Worm (Caenorhabditis elegans): ENCODE results near the gene K07F5.22.

K07F5.22 gene

ce11 chrIV:9857952-9858488 lies 6.9 kb upstream of the K07F5.22 start, which contains the start of gene npp-1 (continued):
- TF ChIP-seq Y53G8AR.9 (GFP tag; conservative IDR thresholded peaks at IDR 0.05) = no peak
- TF ChIP-seq sdz-38 (tag; optimal IDR thresholded peaks at IDR 0.05) = no peak
- no peak for TF ChIP-seq egrh-3 (GFP tag; IDR thresholded peaks at IDR 0.05)
- TF ChIP-seq F37B4.10 (GFP tag; IDR thresholded peaks at IDR 0.05) = no peak
- no peak for TF ChIP-seq efl-1 (GFP tag; optimal IDR thresholded peaks at IDR 0.05)
- TF ChIP-seq bed-1 (GFP tag; IDR thresholded peaks at IDR 0.05) = no peak
- peak; percentile 9 for TF ChIP-seq ceh-27 (GFP tag; optimal IDR thresholded peaks at IDR 0.05)

ce11 chrIV:9858970-9859369 lies 5.9 kb upstream of the K07F5.22 start:
- no peak for TF ChIP-seq F22D6.2 (tag; optimal IDR thresholded peaks at IDR 0.05)
- peak; percentile 77 for TF ChIP-seq madf-6 (GFP tag; IDR thresholded peaks at IDR 0.05)
- no peak for TF ChIP-seq ztf-3 (GFP tag; optimal IDR thresholded peaks at IDR 0.05)
- no peak for TF ChIP-seq lsy-27 (tag; optimal IDR thresholded peaks at IDR 0.05; ENCODE audit: borderline replicate concordance, insufficient read depth)
- no peak for TF ChIP-seq C06A6.2 (GFP tag; conservative IDR thresholded peaks at IDR 0.05)
- TF ChIP-seq sea-2 (GFP tag; IDR thresholded peaks at IDR 0.05) = no peak
- no peak for TF ChIP-seq ceh-40 (GFP tag; IDR thresholded peaks at IDR 0.05)
- TF ChIP-seq lir-1 (GFP tag; conservative IDR thresholded peaks at IDR 0.05) = no peak
- TF ChIP-seq snpc-1.3 (tag; optimal IDR thresholded peaks at IDR 0.05; ENCODE audit: insufficient read depth) = no peak
- no peak for TF ChIP-seq ceh-100 (GFP tag; IDR thresholded peaks at IDR 0.05)
- TF ChIP-seq lin-40 (tag; optimal IDR thresholded peaks at IDR 0.05) = no peak
- TF ChIP-seq efl-1 (GFP tag; optimal IDR thresholded peaks at IDR 0.05) = peak; percentile 52
- peak; percentile 15 for TF ChIP-seq xnd-1 (tag; optimal IDR thresholded peaks at IDR 0.05)
- no peak for TF ChIP-seq ceh-27 (GFP tag; optimal IDR thresholded peaks at IDR 0.05)
- no peak for TF ChIP-seq sptf-2 (GFP tag; optimal IDR thresholded peaks at IDR 0.05)

ce11 chrIV:9861921-9862320 lies 3.0 kb upstream of the K07F5.22 start, which contains the start of gene K07F5.14:
Gene K07F5.14 (plus strand): TSS chrIV:9862221.
- TF ChIP-seq lsl-1 (GFP tag; optimal IDR thresholded peaks at IDR 0.05) = peak; percentile 3
- peak; percentile 59; the same call in 1 of the 2 replicates for TF ChIP-seq madf-3 (GFP tag; IDR thresholded peaks at IDR 0.05)
- no peak for TF ChIP-seq rcor-1 (GFP tag; IDR thresholded peaks at IDR 0.05)
- peak; percentile 35; the same call in 1 of the 2 replicates for TF ChIP-seq madf-6 (GFP tag; IDR thresholded peaks at IDR 0.05)
- no peak for TF ChIP-seq tlf-1 (GFP tag; optimal IDR thresholded peaks at IDR 0.05)
- TF ChIP-seq T26A5.8 (tag; optimal IDR thresholded peaks at IDR 0.05) = no peak

- TF ChIP-seq attf-3 (GFP tag; conservative IDR thresholded peaks at IDR 0.05) (no peak), lin-35 (GFP tag; optimal IDR thresholded peaks at IDR 0.05) (no peak), atf-7 (tag; optimal IDR thresholded peaks at IDR 0.05) (no peak), ceh-58 (GFP tag; IDR thresholded peaks at IDR 0.05) (no peak), die-1 (tag; optimal IDR thresholded peaks at IDR 0.05) (no peak), F49E8.2 (tag; optimal IDR thresholded peaks at IDR 0.05; ENCODE audit: insufficient read depth) (no peak), lsl-1 (GFP tag; optimal IDR thresholded peaks at IDR 0.05) (no peak), madf-6 (GFP tag; IDR thresholded peaks at IDR 0.05) (no peak), lin-54 (GFP tag; optimal IDR thresholded peaks at IDR 0.05) (no peak), egl-18 (GFP tag; IDR thresholded peaks at IDR 0.05) (no peak), lin-40 (tag; optimal IDR thresholded peaks at IDR 0.05) (no peak), Y79H2A.3 (GFP tag; conservative IDR thresholded peaks at IDR 0.05) (no peak), madf-10 (tag; optimal IDR thresholded peaks at IDR 0.05) (no peak), ceh-100 (GFP tag; IDR thresholded peaks at IDR 0.05) (no peak), C06A6.2 (GFP tag; conservative IDR thresholded peaks at IDR 0.05) (no peak), athp-1 (tag; optimal IDR thresholded peaks at IDR 0.05) (no peak)
These were observed 1.1 kb upstream of the K07F5.22 start, which contains the start of gene K07F5.16 for ce11 chrIV:9863817-9864216. Gene K07F5.16 (plus strand): TSS chrIV:9864117.
